Worm (Caenorhabditis elegans) whole organism, late embryonic: ENCODE measurements around the gene piga-1.

Source experiments
- pha-4 ChIP-seq: fragments of 150-350 bp; optimal IDR thresholded peaks from 2 replicates; lab custom pipeline; 2018; ENCODE audit warnings: missing biosample characterization, missing genetic modification reagents, missing genetic modification characterization
- zip-5 ChIP-seq: sonication (generic microtip); optimal IDR thresholded peaks from 2 replicates; lab custom pipeline; 2016; ENCODE audit warnings: missing genetic modification characterization, missing compliant biosample characterization

DNA sequence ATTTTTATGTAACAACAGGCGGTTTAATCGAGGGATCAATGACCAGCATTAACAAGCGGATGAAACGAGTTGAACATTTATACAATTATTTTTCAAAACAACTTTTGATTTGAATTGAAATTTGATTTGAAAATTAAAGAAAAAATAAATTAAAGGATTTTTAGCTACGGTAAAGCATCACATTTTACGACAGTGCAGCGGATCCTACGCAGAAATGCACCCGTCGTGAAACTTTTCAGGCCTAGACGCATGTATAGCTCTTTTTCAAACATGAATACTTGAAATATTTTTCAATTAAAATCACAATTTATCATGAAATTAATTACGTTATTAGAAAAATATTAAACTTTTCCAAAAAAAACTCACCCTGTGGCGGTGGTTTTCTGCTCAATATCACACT is 39.5 kb upstream of the piga-1 start:
- TF ChIP-seq pha-4 (no peak), zip-5 (tag; lab: Kevin White, UChicago) (no peak)
